Fruit fly (Drosophila melanogaster) whole organism, embryonic: ENCODE data around the gene Gas8.

ENCODE experiments used
- Atf3 ChIP-seq: fragments of 200-800 bp; sonication (Bioruptor generic); optimal IDR thresholded peaks from 3 replicates; lab custom pipeline; 2016; ENCODE audit warnings: missing biosample characterization, missing genetic modification characterization
- Bdp1 ChIP-seq: fragments of 200-800 bp; sonication (Bioruptor generic); optimal IDR thresholded peaks from 3 replicates; lab custom pipeline; 2016; ENCODE audit warnings: missing biosample characterization, missing genetic modification characterization
- C15 ChIP-seq: fragments of 200-800 bp; sonication (Bioruptor generic); IDR thresholded peaks from 3 replicates; pipeline ENCODE4 v1.3.6; 2022; ENCODE audit warnings: missing biosample characterization, missing genetic modification characterization
- CG10147 ChIP-seq: fragments of 200-800 bp; sonication (Bioruptor generic); optimal IDR thresholded peaks from 2 replicates; lab custom pipeline; 2019; ENCODE audit warnings: missing biosample characterization, mild to moderate bottlenecking, missing genetic modification characterization, moderate library complexity
- CG10462 ChIP-seq: fragments of 200-800 bp; sonication (Bioruptor generic); optimal IDR thresholded peaks from 2 replicates; lab custom pipeline; 2016; ENCODE audit warnings: missing biosample characterization, missing genetic modification characterization
- CG12219 ChIP-seq: fragments of 200-800 bp; sonication (Bioruptor generic); optimal IDR thresholded peaks from 3 replicates; lab custom pipeline; 2018; ENCODE audit warnings: missing biosample characterization, mild to moderate bottlenecking, missing genetic modification characterization
- CG12236 ChIP-seq: fragments of 200-800 bp; sonication (Bioruptor generic); optimal IDR thresholded peaks from 2 replicates; lab custom pipeline; 2016; ENCODE audit warnings: missing biosample characterization, missing genetic modification characterization
- CG12391 ChIP-seq: fragments of 200-800 bp; sonication (Bioruptor generic); optimal IDR thresholded peaks from 3 replicates; lab custom pipeline; 2018; ENCODE audit warnings: missing biosample characterization, mild to moderate bottlenecking, missing genetic modification characterization, moderate library complexity
- CG13775 ChIP-seq: fragments of 200-800 bp; sonication (Bioruptor generic); optimal IDR thresholded peaks from 3 replicates; lab custom pipeline; 2017; ENCODE audit warnings: missing biosample characterization, mild to moderate bottlenecking, missing genetic modification characterization
- CG14441 ChIP-seq: fragments of 200-800 bp; sonication (Bioruptor generic); IDR thresholded peaks from 2 replicates; pipeline ENCODE4 v1.3.6; 2022; ENCODE audit warnings: missing biosample characterization, missing genetic modification characterization
- CG14965 ChIP-seq: fragments of 200-800 bp; sonication (Bioruptor generic); optimal IDR thresholded peaks from 2 replicates; lab custom pipeline; 2016; ENCODE audit warnings: missing biosample characterization, missing genetic modification characterization, borderline replicate concordance
- CG17328 ChIP-seq: fragments of 200-800 bp; sonication (Bioruptor generic); IDR thresholded peaks from 2 replicates; pipeline ENCODE4 v1.3.6; 2022; ENCODE audit warnings: missing biosample characterization, missing genetic modification characterization
- CG3163 ChIP-seq: fragments of 200-800 bp; sonication (Bioruptor generic); optimal IDR thresholded peaks from 3 replicates; lab custom pipeline; 2016; ENCODE audit warnings: missing biosample characterization, missing genetic modification characterization
- CG3407 ChIP-seq: fragments of 200-800 bp; sonication (Bioruptor generic); optimal IDR thresholded peaks from 2 replicates; lab custom pipeline; 2018; ENCODE audit warnings: missing biosample characterization, mild to moderate bottlenecking, missing genetic modification characterization
- CG7987 ChIP-seq: fragments of 200-800 bp; sonication (Bioruptor generic); optimal IDR thresholded peaks from 2 replicates; lab custom pipeline; 2018; ENCODE audit warnings: missing biosample characterization, mild to moderate bottlenecking, missing genetic modification characterization, moderate library complexity
- CG8478 ChIP-seq: fragments of >200 bp; optimal IDR thresholded peaks from 2 replicates; lab custom pipeline; 2018
- CG9215 ChIP-seq: fragments of 200-800 bp; sonication (Bioruptor generic); IDR thresholded peaks from 2 replicates; pipeline ENCODE4 v1.3.6; 2022; ENCODE audit warnings: missing biosample characterization, missing genetic modification characterization
- Dp ChIP-seq: fragments of 200-800 bp; sonication (Bioruptor generic); optimal IDR thresholded peaks from 2 replicates; lab custom pipeline; 2018; ENCODE audit warnings: missing biosample characterization, mild to moderate bottlenecking, missing genetic modification characterization, moderate library complexity
- Drgx ChIP-seq: fragments of 200-800 bp; sonication (Bioruptor generic); IDR thresholded peaks from 2 replicates; pipeline ENCODE4 v1.3.6; 2022; ENCODE audit warnings: missing biosample characterization, missing genetic modification characterization
- ERR ChIP-seq: fragments of 200-800 bp; sonication (Bioruptor generic); optimal IDR thresholded peaks from 2 replicates; lab custom pipeline; 2016; ENCODE audit warnings: missing biosample characterization, missing genetic modification characterization
- GATAe ChIP-seq: fragments of 200-800 bp; sonication (Bioruptor generic); conservative IDR thresholded peaks from 2 replicates; pipeline ENCODE4 v1.3.6; 2022; ENCODE audit warnings: missing biosample characterization, missing genetic modification characterization
- Hand ChIP-seq: fragments of 200-800 bp; sonication (Bioruptor generic); optimal IDR thresholded peaks from 2 replicates; lab custom pipeline; 2017; ENCODE audit warnings: mild to moderate bottlenecking, missing biosample characterization, missing genetic modification reagents, missing genetic modification characterization
- Myb ChIP-seq: fragments of 200-800 bp; sonication (Bioruptor generic); optimal IDR thresholded peaks from 2 replicates; lab custom pipeline; 2016; ENCODE audit warnings: missing biosample characterization, missing genetic modification characterization
- Optix ChIP-seq: fragments of 200-800 bp; sonication (Bioruptor generic); IDR thresholded peaks from 3 replicates; pipeline ENCODE4 v1.3.6; 2022; ENCODE audit warnings: missing biosample characterization, missing genetic modification characterization
- Sox102F ChIP-seq: fragments of 200-800 bp; sonication (Bioruptor generic); optimal IDR thresholded peaks from 2 replicates; lab custom pipeline; 2018; ENCODE audit warnings: missing biosample characterization, mild to moderate bottlenecking, missing genetic modification characterization, moderate library complexity
- Xrp1 ChIP-seq: fragments of 200-800 bp; sonication (Bioruptor generic); IDR thresholded peaks from 2 replicates; pipeline ENCODE4 v1.3.6; 2022; ENCODE audit warnings: missing biosample characterization, missing genetic modification characterization
- al ChIP-seq: fragments of 200-800 bp; sonication (Bioruptor generic); IDR thresholded peaks from 2 replicates; pipeline ENCODE4 v1.3.6; 2022; ENCODE audit warnings: missing biosample characterization, missing genetic modification characterization
- bab2 ChIP-seq: fragments of 200-800 bp; sonication (Bioruptor generic); optimal IDR thresholded peaks from 2 replicates; lab custom pipeline; 2016; ENCODE audit warnings: missing biosample characterization, missing genetic modification characterization
- br ChIP-seq: fragments of >200 bp; optimal IDR thresholded peaks from 2 replicates; lab custom pipeline; 2017
- cas ChIP-seq: fragments of 200-800 bp; sonication (Bioruptor generic); IDR thresholded peaks from 2 replicates; pipeline ENCODE4 v1.3.6; 2022; ENCODE audit warnings: missing biosample characterization, missing genetic modification characterization
- danr ChIP-seq: fragments of 200-800 bp; sonication (Bioruptor generic); IDR thresholded peaks from 2 replicates; pipeline ENCODE4 v1.3.6; 2022; ENCODE audit warnings: missing biosample characterization, missing genetic modification characterization
- ems ChIP-seq: fragments of 200-800 bp; sonication (Bioruptor generic); optimal IDR thresholded peaks from 3 replicates; lab custom pipeline; 2016; ENCODE audit warnings: missing biosample characterization, missing genetic modification characterization
- ewg ChIP-seq: fragments of 200-800 bp; sonication (Bioruptor generic); optimal IDR thresholded peaks from 3 replicates; lab custom pipeline; 2017; ENCODE audit warnings: mild to moderate bottlenecking, missing biosample characterization, missing genetic modification reagents, missing genetic modification characterization
- gcm2 ChIP-seq: fragments of 200-800 bp; sonication (Bioruptor generic); optimal IDR thresholded peaks from 2 replicates; lab custom pipeline; 2016; ENCODE audit warnings: missing biosample characterization, missing genetic modification characterization
- grau ChIP-seq: fragments of 200-800 bp; optimal IDR thresholded peaks from 3 replicates; lab custom pipeline; 2019; ENCODE audit warnings: missing biosample characterization, mild to moderate bottlenecking, missing genetic modification characterization, moderate library complexity
- hth ChIP-seq: fragments of >200 bp; optimal IDR thresholded peaks from 2 replicates; lab custom pipeline; 2017; ENCODE audit warnings: inconsistent platforms
- kah ChIP-seq: fragments of 200-800 bp; sonication (Bioruptor generic); optimal IDR thresholded peaks from 2 replicates; lab custom pipeline; 2018; ENCODE audit warnings: missing biosample characterization, mild to moderate bottlenecking, missing genetic modification characterization
- klu ChIP-seq: fragments of 200-800 bp; sonication (Bioruptor generic); IDR thresholded peaks from 2 replicates; pipeline ENCODE4 v1.3.6; 2022; ENCODE audit warnings: missing biosample characterization, missing genetic modification characterization
- luna ChIP-seq: fragments of 200-800 bp; sonication (Bioruptor generic); optimal IDR thresholded peaks from 2 replicates; lab custom pipeline; 2016; ENCODE audit warnings: missing biosample characterization, missing genetic modification characterization
- mirr ChIP-seq: fragments of 200-800 bp; sonication (Bioruptor generic); optimal IDR thresholded peaks from 3 replicates; lab custom pipeline; 2018; ENCODE audit warnings: missing biosample characterization, mild to moderate bottlenecking, missing genetic modification characterization
- nerfin-1 ChIP-seq: fragments of 200-800 bp; sonication (Bioruptor generic); optimal IDR thresholded peaks from 3 replicates; lab custom pipeline; 2019; ENCODE audit warnings: missing biosample characterization, mild to moderate bottlenecking, missing genetic modification characterization, moderate library complexity
- pan ChIP-seq, 4 experiments: fragments of >200 bp in 3 of 4; fragments of 200-800 bp in 1 of 4; sonication (Bioruptor generic) in 1 of 4; optimal IDR thresholded peaks in 3 of 4; IDR thresholded peaks in 1 of 4; 2 replicates each; pipeline versions ENCODE4 v1.3.6 to Lab custom; 2017 to 2022; ENCODE audit warnings: missing biosample characterization in 2 of 4, missing genetic modification characterization in 2 of 4, mixed read lengths in 1 of 4
- sc ChIP-seq, 3 experiments: fragments of >200 bp in 2 of 3; fragments of 200-800 bp in 1 of 3; sonication (Bioruptor generic) in 1 of 3; optimal IDR thresholded peaks; 2 replicates in 2 of 3; 3 replicates in 1 of 3; lab custom pipeline; 2017; ENCODE audit warnings: mild to moderate bottlenecking in 1 of 3, missing biosample characterization in 1 of 3, missing genetic modification characterization in 1 of 3, missing genetic modification reagents in 1 of 3
- sens ChIP-seq: fragments of 200-800 bp; sonication (Bioruptor generic); peaks from one replicate; lab custom pipeline; 2016; ENCODE audit warnings: missing biosample characterization, missing genetic modification characterization
- tin ChIP-seq: fragments of 200-800 bp; sonication (Bioruptor generic); optimal IDR thresholded peaks from 3 replicates; lab custom pipeline; 2016; ENCODE audit warnings: missing biosample characterization, missing genetic modification characterization
- unc-4 ChIP-seq: fragments of 200-800 bp; sonication (Bioruptor generic); IDR thresholded peaks from 2 replicates; pipeline ENCODE4 v1.3.6; 2022; ENCODE audit warnings: missing biosample characterization, missing genetic modification characterization; ENCODE audit not compliant: partially characterized antibody
- unpg ChIP-seq: fragments of 200-800 bp; sonication (Bioruptor generic); optimal IDR thresholded peaks from 3 replicates; lab custom pipeline; 2018; ENCODE audit warnings: missing biosample characterization, mild to moderate bottlenecking, missing genetic modification characterization, moderate library complexity
- usp ChIP-seq: fragments of >200 bp; optimal IDR thresholded peaks from 2 replicates; lab custom pipeline; 2017; ENCODE audit warnings: missing biosample characterization, missing genetic modification characterization
- vfl ChIP-seq: fragments of 200-800 bp; sonication (Bioruptor generic); optimal IDR thresholded peaks from 2 replicates; lab custom pipeline; 2016; ENCODE audit warnings: missing biosample characterization, missing genetic modification characterization
- wek ChIP-seq: fragments of 200-800 bp; sonication (Bioruptor generic); optimal IDR thresholded peaks from 3 replicates; lab custom pipeline; 2018; ENCODE audit warnings: missing biosample characterization, mild to moderate bottlenecking, missing genetic modification characterization, moderate library complexity
- z ChIP-seq: fragments of 200-800 bp; sonication (Bioruptor generic); IDR thresholded peaks from 3 replicates; pipeline ENCODE4 v1.3.6; 2022; ENCODE audit warnings: missing biosample characterization, missing genetic modification characterization

Gene Gas8

DNA sequence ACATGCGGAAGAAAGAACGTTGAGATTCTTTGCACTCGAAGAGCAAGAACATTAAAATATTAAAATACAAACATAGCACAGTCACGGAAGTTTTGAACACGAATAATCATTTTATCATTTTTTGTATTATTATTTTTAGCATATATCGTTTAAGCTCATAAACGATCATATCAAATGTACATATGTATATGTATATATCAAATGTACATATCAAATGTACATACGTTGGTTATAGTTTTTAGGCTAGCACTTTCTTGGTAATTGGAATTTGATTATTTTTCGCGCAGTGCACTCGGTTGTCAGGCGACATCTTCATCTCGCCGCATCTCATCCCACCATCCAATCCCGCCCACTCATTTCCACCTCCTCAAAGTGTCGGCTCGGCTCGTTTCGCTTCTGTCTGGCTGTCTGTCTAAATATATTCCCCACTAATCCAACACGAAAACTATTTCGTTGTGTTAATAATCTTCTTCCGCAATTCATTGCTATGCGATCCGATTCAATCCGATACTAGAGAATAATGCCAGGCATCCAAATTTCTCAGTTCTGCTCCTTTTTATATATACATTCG lies 49.1 kb downstream of the Gas8 start (continued):
- peak; percentile 45; the same call in 1 of the 2 replicates for TF ChIP-seq CG14441 (GFP tag; lab: Robert Waterston, UW)
- no peak for TF ChIP-seq CG8478 (lab: Kevin White, UChicago)
- TF ChIP-seq CG7987 (GFP tag; lab: Kevin White, UChicago) = no peak
- TF ChIP-seq CG10147 (GFP tag; lab: Kevin White, UChicago) = no peak
- TF ChIP-seq usp (GFP tag; lab: Kevin White, UChicago) = no peak
- no peak for TF ChIP-seq sc (optimal IDR thresholded peaks at IDR 0.05; lab: Kevin White, UChicago)
- peak; percentile 21 for TF ChIP-seq sc (GFP tag; optimal IDR thresholded peaks at IDR 0.05; lab: Kevin White, UChicago)
- no peak for TF ChIP-seq al (GFP tag; lab: Robert Waterston, UW)
- peak; percentile 69 for TF ChIP-seq grau (tag; lab: Kevin White, UChicago)
- no peak for TF ChIP-seq cas (GFP tag; lab: Robert Waterston, UW)
- no peak for TF ChIP-seq C15 (GFP tag; lab: Robert Waterston, UW)
- TF ChIP-seq CG17328 (GFP tag; lab: Robert Waterston, UW) = peak; percentile 49
- TF ChIP-seq ewg = peak; percentile 41
- no peak for TF ChIP-seq CG3407
- TF ChIP-seq CG12219 (GFP tag; lab: Kevin White, UChicago) = peak; percentile 25
- TF ChIP-seq hth (lab: Kevin White, UChicago) = no peak
- TF ChIP-seq CG10462 = no peak
- no peak for TF ChIP-seq br (lab: Kevin White, UChicago)
- no peak for TF ChIP-seq ERR (GFP tag; lab: Kevin White, UChicago)
- TF ChIP-seq CG9215 = no peak
- no peak for TF ChIP-seq bab2 (GFP tag; lab: Kevin White, UChicago)
- TF ChIP-seq unpg (GFP tag; lab: Kevin White, UChicago) = peak; percentile 57
- peak; percentile 47 for TF ChIP-seq CG12391 (tag; lab: Kevin White, UChicago)
- TF ChIP-seq vfl = no peak
- no peak for TF ChIP-seq Drgx (GFP tag; lab: Robert Waterston, UW)
- peak; percentile 60 for TF ChIP-seq Sox102F
- 0 out of 2 replicates have a peak, but pooled peaks have one; percentile 21 for TF ChIP-seq danr (GFP tag; lab: Robert Waterston, UW)
- TF ChIP-seq wek (GFP tag; lab: Kevin White, UChicago) = no peak
- TF ChIP-seq luna = no peak
- TF ChIP-seq z (GFP tag; lab: Robert Waterston, UW) = no peak
- TF ChIP-seq Myb (GFP tag; lab: Kevin White, UChicago) = no peak
- no peak for TF ChIP-seq ems (GFP tag; lab: Kevin White, UChicago)
- TF ChIP-seq Atf3 (GFP tag; lab: Kevin White, UChicago) = no peak
- TF ChIP-seq CG13775 (GFP tag; lab: Kevin White, UChicago) = peak; percentile 19
- TF ChIP-seq GATAe (GFP tag; lab: Robert Waterston, UW) = no peak
- TF ChIP-seq CG12236 (GFP tag; lab: Kevin White, UChicago) = no peak
- peak; percentile 49 for TF ChIP-seq nerfin-1 (tag; lab: Kevin White, UChicago)
- no peak for TF ChIP-seq CG3163 (GFP tag; lab: Kevin White, UChicago)
- TF ChIP-seq tin (GFP tag; lab: Kevin White, UChicago) = no peak
- no peak for TF ChIP-seq Hand (GFP tag; lab: Kevin White, UChicago)
- no peak for TF ChIP-seq mirr
- no peak for TF ChIP-seq pan (optimal IDR thresholded peaks at IDR 0.05; lab: Kevin White, UChicago)
- TF ChIP-seq pan (GFP tag; optimal IDR thresholded peaks at IDR 0.05 in 1 of 2, IDR thresholded peaks at IDR 0.05 in 1 of 2) = no peak
- TF ChIP-seq klu = no peak
- no peak for TF ChIP-seq unc-4 (GFP tag; lab: Robert Waterston, UW)
- TF ChIP-seq CG14965 (GFP tag; lab: Kevin White, UChicago) = no peak
- peak; percentile 0 for TF ChIP-seq kah (GFP tag; lab: Kevin White, UChicago)
- TF ChIP-seq Optix (GFP tag; lab: Robert Waterston, UW) = no peak
- no peak for TF ChIP-seq gcm2 (GFP tag; lab: Kevin White, UChicago)
- TF ChIP-seq Bdp1 (GFP tag; lab: Kevin White, UChicago) = no peak
- TF ChIP-seq Xrp1 (GFP tag; lab: Robert Waterston, UW) = peak; percentile 29; the same call in 1 of the 2 replicates
- TF ChIP-seq sens (GFP tag; lab: Kevin White, UChicago) = peak; percentile 87
- no peak for TF ChIP-seq Dp (GFP tag; lab: Kevin White, UChicago)
